Worm (Caenorhabditis elegans): ENCODE measurements around the gene dsl-1.
A peak's percentile ranks its signal among the peaks of the same experiment; 100 is the strongest.

Gene dsl-1

ce11 chrIV:1207980-1208379 lies at the start of gene dsl-1:
Gene dsl-1 (minus strand): TSS chrIV:1208080.
- TF ChIP-seq unc-39 (tag; optimal IDR thresholded peaks at IDR 0.05) (no peak), egl-5 (tag; optimal IDR thresholded peaks at IDR 0.05) (no peak), ceh-16 (tag; optimal IDR thresholded peaks at IDR 0.05) (no peak), tbx-2 (tag; optimal IDR thresholded peaks at IDR 0.05) (no peak), ceh-28 (tag; optimal IDR thresholded peaks at IDR 0.05) (no peak)

ce11 chrIV:1256723-1257122 lies 48.8 kb upstream of the dsl-1 start, which contains the start of gene clec-168:
Gene clec-168 (plus strand): TSS chrIV:1256969.
- TF ChIP-seq elt-2 (tag; optimal IDR thresholded peaks at IDR 0.05), result peak; percentile 69
- no peak for TF ChIP-seq ceh-28 (tag; optimal IDR thresholded peaks at IDR 0.05)
- TF ChIP-seq mdl-1 (tag; optimal IDR thresholded peaks at IDR 0.05), result no peak
- TF ChIP-seq nhr-67 (tag; optimal IDR thresholded peaks at IDR 0.05), result no peak
- TF ChIP-seq pqm-1 (tag; optimal IDR thresholded peaks at IDR 0.05), result peak; percentile 78
- TF ChIP-seq daf-12 (tag; optimal IDR thresholded peaks at IDR 0.05), result no peak
- TF ChIP-seq nhr-77 (tag; optimal IDR thresholded peaks at IDR 0.05), result no peak
- TF ChIP-seq lsy-12 (tag; optimal IDR thresholded peaks at IDR 0.05), result no peak

- TF ChIP-seq nhr-12 (tag; optimal IDR thresholded peaks at IDR 0.05), result no peak
- no peak for TF ChIP-seq mdl-1 (tag; optimal IDR thresholded peaks at IDR 0.05)
- TF ChIP-seq elt-1 (tag; optimal IDR thresholded peaks at IDR 0.05), result no peak
- no peak for TF ChIP-seq elt-3 (tag; optimal IDR thresholded peaks at IDR 0.05)
- no peak for TF ChIP-seq ztf-11 (tag; optimal IDR thresholded peaks at IDR 0.05)
- TF ChIP-seq nhr-43 (tag; optimal IDR thresholded peaks at IDR 0.05; ENCODE audit: poor library complexity, severe bottlenecking), result no peak
- no peak for TF ChIP-seq ceh-82 (tag; optimal IDR thresholded peaks at IDR 0.05)
- no peak for TF ChIP-seq R02D3.7 (tag; optimal IDR thresholded peaks at IDR 0.05)
- no peak for TF ChIP-seq fkh-10 (GFP tag; optimal IDR thresholded peaks at IDR 0.05)
Measured at ce11 chrIV:1255632-1256031, 47.8 kb upstream of the dsl-1 start, which contains the start of gene clec-167. Gene clec-167 (minus strand): TSS chrIV:1255732.

DNA sequence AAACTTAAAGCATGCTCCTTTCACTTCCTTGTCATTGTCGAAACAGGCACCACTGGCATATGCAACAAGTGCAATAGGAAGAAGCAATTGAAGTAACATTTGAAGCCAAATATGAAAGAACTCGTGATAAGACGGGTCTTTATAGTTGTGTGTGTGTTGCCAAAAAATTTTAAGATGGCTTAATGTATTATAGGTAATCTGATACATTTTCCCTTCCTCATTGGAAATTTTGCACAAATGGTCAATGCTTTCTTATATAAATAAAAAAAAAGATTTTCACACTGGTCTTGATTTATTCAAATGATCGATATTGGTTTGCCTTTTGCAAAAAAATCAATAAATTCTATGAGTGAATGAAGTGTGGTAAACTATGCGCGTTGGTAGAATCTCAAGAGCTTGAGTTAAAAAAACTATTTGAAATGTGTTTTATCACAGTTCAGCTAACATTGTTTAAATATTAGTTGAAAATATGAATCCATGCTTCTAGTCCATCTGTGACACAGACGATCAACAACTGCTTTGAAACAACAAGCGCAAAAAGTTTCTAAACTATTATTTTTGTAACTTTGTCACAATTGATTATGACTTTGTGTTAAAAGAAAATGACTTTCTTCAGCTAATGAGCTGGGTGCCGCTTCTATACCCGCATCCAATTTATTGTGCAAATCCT lies 43.5 kb upstream of the dsl-1 start, which contains the start of the genes clec-166 and F38A1.6:
clec-166 (minus strand) TSS at position 101 of the 670 bp plus-strand sequence.
F38A1.6 (plus strand) TSS at position 620 of the 670 bp plus-strand sequence.
- TF ChIP-seq elt-2 (tag; optimal IDR thresholded peaks at IDR 0.05) (peak; percentile 9), lin-15B (tag; optimal IDR thresholded peaks at IDR 0.05) (no peak)

ce11 chrIV:1246762-1247436 lies 39.0 kb upstream of the dsl-1 start, which contains the start of the genes clec-165 and F38A1.11:
Gene clec-165 (minus strand): TSS chrIV:1246886.
Gene F38A1.11 (plus strand): TSS chrIV:1247386.
- peak; percentile 70 for TF ChIP-seq elt-2 (tag; optimal IDR thresholded peaks at IDR 0.05)
- peak; percentile 34 for TF ChIP-seq pqm-1 (tag; optimal IDR thresholded peaks at IDR 0.05)
- TF ChIP-seq lin-39 (tag; optimal IDR thresholded peaks at IDR 0.05), result no peak
- TF ChIP-seq unc-62 (GFP tag; optimal IDR thresholded peaks at IDR 0.05), result no peak

- no peak for TF ChIP-seq nhr-23 (tag; optimal IDR thresholded peaks at IDR 0.05)
- TF ChIP-seq fos-1 (tag; optimal IDR thresholded peaks at IDR 0.05), result no peak
- no peak for TF ChIP-seq nhr-25 (tag; optimal IDR thresholded peaks at IDR 0.05)
- TF ChIP-seq ceh-16 (tag; optimal IDR thresholded peaks at IDR 0.05), result no peak
- no peak for TF ChIP-seq ZK546.5 (tag; optimal IDR thresholded peaks at IDR 0.05)
- TF ChIP-seq nhr-43 (tag; optimal IDR thresholded peaks at IDR 0.05; ENCODE audit: poor library complexity, severe bottlenecking), result no peak
- TF ChIP-seq ztf-11 (tag; optimal IDR thresholded peaks at IDR 0.05), result no peak
- TF ChIP-seq pqm-1 (tag; optimal IDR thresholded peaks at IDR 0.05), result no peak
- no peak for TF ChIP-seq nfya-1 (tag; optimal IDR thresholded peaks at IDR 0.05; ENCODE audit: insufficient read depth)
- TF ChIP-seq unc-39 (tag; optimal IDR thresholded peaks at IDR 0.05), result no peak
Measured at ce11 chrIV:1245244-1245643, 37.4 kb upstream of the dsl-1 start, which contains the start of gene F38A1.9. Gene F38A1.9 (minus strand): TSS chrIV:1245344.

Data from whole organism, L3 larva.